Fruit fly (Drosophila melanogaster): ENCODE measurements around the gene Ada1-2.

dm6 chr2L:12028808-12029207, 36.1 kb downstream of the Ada1-2 start:
- TF ChIP-seq CG8478 (optimal IDR thresholded peaks at IDR 0.05) (no peak), CTCF (optimal IDR thresholded peaks at IDR 0.05) (no peak)
